Fruit fly (Drosophila melanogaster) Kc167 (cell line): ENCODE measurements around the gene CG12236.
A peak's percentile ranks its signal among the peaks of the same experiment; 100 is the strongest.

Experiments used
- Myc ChIP-seq: fragments of >200 bp; optimal IDR thresholded peaks from 2 replicates; lab custom pipeline; 2017; ENCODE audit warnings: missing external identifiers
- Sin3A ChIP-seq: fragments of >200 bp; optimal IDR thresholded peaks from 2 replicates; lab custom pipeline; 2018; ENCODE audit warnings: missing external identifiers
- insv ChIP-seq: fragments of >200 bp; optimal IDR thresholded peaks from 3 replicates; lab custom pipeline; 2018; ENCODE audit warnings: missing external identifiers
- psq ChIP-seq: fragments of >200 bp; optimal IDR thresholded peaks from 2 replicates; lab custom pipeline; 2017; ENCODE audit warnings: missing external identifiers
- ttk ChIP-seq: sonication (Bioruptor generic); optimal IDR thresholded peaks from 2 replicates; lab custom pipeline; 2017; ENCODE audit warnings: missing external identifiers

dm6 chrX:5902701-5903100, 5.2 kb upstream of the CG12236 start:
- no peak for TF ChIP-seq psq (lab: Kevin White, UChicago)
- TF ChIP-seq Myc (lab: Kevin White, UChicago), result no peak
- no peak for TF ChIP-seq Sin3A
- TF ChIP-seq insv, result no peak
- peak; percentile 94 for TF ChIP-seq ttk (lab: Kevin White, UChicago)
